Fruit fly (Drosophila melanogaster) whole organism, embryonic: ENCODE measurements around the gene anox.
A peak's percentile ranks its signal among the peaks of the same experiment; 100 is the strongest.

Source experiments
- Abd-B ChIP-seq: fragments of 200-800 bp; sonication (Bioruptor generic); optimal IDR thresholded peaks from 2 replicates; lab custom pipeline; 2018; ENCODE audit warnings: missing biosample characterization, mild to moderate bottlenecking, missing genetic modification characterization, moderate library complexity
- Adf1 ChIP-seq: fragments of 200-800 bp; sonication (Bioruptor generic); IDR thresholded peaks from 2 replicates; pipeline ENCODE4 v1.3.6; 2022; ENCODE audit warnings: missing biosample characterization, missing genetic modification characterization
- CG10462 ChIP-seq: fragments of 200-800 bp; sonication (Bioruptor generic); optimal IDR thresholded peaks from 2 replicates; lab custom pipeline; 2016; ENCODE audit warnings: missing biosample characterization, missing genetic modification characterization
- CG10654 ChIP-seq: fragments of 200-800 bp; sonication (Bioruptor generic); optimal IDR thresholded peaks from 2 replicates; lab custom pipeline; 2016; ENCODE audit warnings: missing biosample characterization, missing genetic modification characterization
- CG11247 ChIP-seq: fragments of 200-800 bp; sonication (Bioruptor generic); IDR thresholded peaks from 2 replicates; pipeline ENCODE4 v1.3.6; 2022; ENCODE audit warnings: missing biosample characterization, missing genetic modification characterization
- CG12769 ChIP-seq: fragments of 200-800 bp; sonication (Bioruptor generic); optimal IDR thresholded peaks from 2 replicates; lab custom pipeline; 2019; ENCODE audit warnings: missing biosample characterization, mild to moderate bottlenecking, missing genetic modification characterization, moderate library complexity
- CG15601 ChIP-seq: fragments of 200-800 bp; sonication (Bioruptor generic); optimal IDR thresholded peaks from 3 replicates; lab custom pipeline; 2019; ENCODE audit warnings: missing biosample characterization, mild to moderate bottlenecking, missing genetic modification characterization, moderate library complexity
- CG17829 ChIP-seq: fragments of 200-800 bp; optimal IDR thresholded peaks from 2 replicates; lab custom pipeline; 2019; ENCODE audit warnings: missing biosample characterization, mild to moderate bottlenecking, missing genetic modification characterization, moderate library complexity
- CG1792 ChIP-seq: fragments of 200-800 bp; sonication (Bioruptor generic); optimal IDR thresholded peaks from 2 replicates; lab custom pipeline; 2016; ENCODE audit warnings: missing biosample characterization, missing genetic modification characterization
- CG18476 ChIP-seq: fragments of 200-800 bp; sonication (Bioruptor generic); optimal IDR thresholded peaks from 2 replicates; lab custom pipeline; 2016; ENCODE audit warnings: missing biosample characterization, mild to moderate bottlenecking, missing genetic modification characterization
- CG2199 ChIP-seq: fragments of 200-800 bp; sonication (Bioruptor generic); IDR thresholded peaks from 3 replicates; pipeline ENCODE4 v1.3.6; 2022; ENCODE audit warnings: missing biosample characterization, missing genetic modification characterization
- CG30403 ChIP-seq: fragments of 200-800 bp; sonication (Bioruptor generic); optimal IDR thresholded peaks from 3 replicates; lab custom pipeline; 2016; ENCODE audit warnings: missing biosample characterization, missing genetic modification characterization
- CG31441 ChIP-seq: fragments of 200-800 bp; sonication (Bioruptor generic); IDR thresholded peaks from 2 replicates; pipeline ENCODE4 v1.3.6; 2022; ENCODE audit warnings: missing biosample characterization, missing genetic modification characterization
- CG33557 ChIP-seq: fragments of 200-800 bp; sonication (Bioruptor generic); optimal IDR thresholded peaks from 2 replicates; lab custom pipeline; 2019; ENCODE audit warnings: missing biosample characterization, mild to moderate bottlenecking, missing genetic modification characterization, moderate library complexity
- CG6854 ChIP-seq: fragments of 200-800 bp; sonication (Bioruptor generic); optimal IDR thresholded peaks from 3 replicates; lab custom pipeline; 2017; ENCODE audit warnings: missing biosample characterization, mild to moderate bottlenecking, missing genetic modification characterization
- CG7786 ChIP-seq: fragments of 200-800 bp; sonication (Bioruptor generic); optimal IDR thresholded peaks from 2 replicates; lab custom pipeline; 2016; ENCODE audit warnings: missing biosample characterization, missing genetic modification characterization
- CG7987 ChIP-seq: fragments of 200-800 bp; sonication (Bioruptor generic); optimal IDR thresholded peaks from 2 replicates; lab custom pipeline; 2018; ENCODE audit warnings: missing biosample characterization, mild to moderate bottlenecking, missing genetic modification characterization, moderate library complexity
- CG8089 ChIP-seq: fragments of 200-800 bp; sonication (Bioruptor generic); optimal IDR thresholded peaks from 3 replicates; lab custom pipeline; 2016; ENCODE audit warnings: missing biosample characterization, missing genetic modification characterization
- Dbx ChIP-seq: fragments of 200-800 bp; sonication (Bioruptor generic); IDR thresholded peaks from 3 replicates; pipeline ENCODE4 v1.3.6; 2022; ENCODE audit warnings: missing biosample characterization, missing genetic modification characterization
- Dip2 ChIP-seq: fragments of 200-800 bp; sonication (Bioruptor generic); IDR thresholded peaks from 2 replicates; pipeline ENCODE4 v1.3.6; 2022; ENCODE audit warnings: missing biosample characterization, missing genetic modification characterization
- E2f2 ChIP-seq: fragments of 200-800 bp; sonication (Bioruptor generic); IDR thresholded peaks from 2 replicates; pipeline ENCODE4 v1.3.6; 2022; ENCODE audit warnings: missing biosample characterization, missing genetic modification characterization
- Fer2 ChIP-seq: fragments of 200-800 bp; sonication (Bioruptor generic); optimal IDR thresholded peaks from 2 replicates; lab custom pipeline; 2018; ENCODE audit warnings: missing biosample characterization, mild to moderate bottlenecking, missing genetic modification characterization, moderate library complexity
- Gsc ChIP-seq: fragments of 200-800 bp; sonication (Bioruptor generic); IDR thresholded peaks from 2 replicates; pipeline ENCODE4 v1.3.6; 2022; ENCODE audit warnings: missing biosample characterization, missing genetic modification characterization
- Hsf ChIP-seq: fragments of 200-800 bp; sonication (Bioruptor generic); optimal IDR thresholded peaks from 3 replicates; lab custom pipeline; 2016; ENCODE audit warnings: missing biosample characterization, missing genetic modification characterization
- Kr ChIP-seq: fragments of 200-800 bp; sonication (Bioruptor generic); optimal IDR thresholded peaks from 2 replicates; lab custom pipeline; 2017; ENCODE audit warnings: missing biosample characterization, mild to moderate bottlenecking, missing genetic modification characterization
- MBD-R2 ChIP-seq: fragments of 200-800 bp; sonication (Bioruptor generic); IDR thresholded peaks from 2 replicates; pipeline ENCODE4 v1.3.6; 2022; ENCODE audit warnings: missing biosample characterization, missing genetic modification characterization
- NFAT ChIP-seq: fragments of 200-800 bp; sonication (Bioruptor generic); IDR thresholded peaks from 2 replicates; pipeline ENCODE4 v1.3.6; 2022; ENCODE audit warnings: missing biosample characterization, missing genetic modification characterization
- NfI ChIP-seq: fragments of 200-800 bp; sonication (Bioruptor generic); optimal IDR thresholded peaks from 3 replicates; lab custom pipeline; 2018; ENCODE audit warnings: missing biosample characterization, mild to moderate bottlenecking, missing genetic modification characterization, moderate library complexity
- Oaz ChIP-seq: fragments of 200-800 bp; sonication (Bioruptor generic); IDR thresholded peaks from 2 replicates; pipeline ENCODE4 v1.3.6; 2022; ENCODE audit warnings: missing biosample characterization, missing genetic modification characterization
- Rfx ChIP-seq: fragments of 200-800 bp; sonication (Bioruptor generic); IDR thresholded peaks from 2 replicates; pipeline ENCODE4 v1.3.6; 2022; ENCODE audit warnings: missing biosample characterization, missing genetic modification characterization
- Sox100B ChIP-seq: fragments of 200-800 bp; sonication (Bioruptor generic); optimal IDR thresholded peaks from 3 replicates; lab custom pipeline; 2018; ENCODE audit warnings: missing biosample characterization, mild to moderate bottlenecking, missing genetic modification characterization
- ab ChIP-seq: fragments of 200-800 bp; sonication (Bioruptor generic); optimal IDR thresholded peaks from 2 replicates; lab custom pipeline; 2016; ENCODE audit warnings: missing biosample characterization, missing genetic modification characterization
- ac ChIP-seq: fragments of 200-800 bp; sonication (Bioruptor generic); optimal IDR thresholded peaks from 3 replicates; lab custom pipeline; 2017; ENCODE audit warnings: missing biosample characterization, mild to moderate bottlenecking, missing genetic modification characterization
- amos ChIP-seq: fragments of 200-800 bp; sonication (Bioruptor generic); IDR thresholded peaks from 2 replicates; pipeline ENCODE4 v1.3.6; 2022; ENCODE audit warnings: missing biosample characterization, missing genetic modification characterization; ENCODE audit not compliant: partially characterized antibody
- bigmax ChIP-seq: fragments of 200-800 bp; sonication (Bioruptor generic); optimal IDR thresholded peaks from 2 replicates; lab custom pipeline; 2018; ENCODE audit warnings: missing biosample characterization, mild to moderate bottlenecking, missing genetic modification characterization
- br ChIP-seq: fragments of >200 bp; optimal IDR thresholded peaks from 2 replicates; lab custom pipeline; 2017
- btn ChIP-seq: fragments of 200-800 bp; sonication (Bioruptor generic); optimal IDR thresholded peaks from 2 replicates; lab custom pipeline; 2016; ENCODE audit warnings: missing biosample characterization, missing genetic modification characterization
- caup ChIP-seq: fragments of 200-800 bp; sonication (Bioruptor generic); optimal IDR thresholded peaks from 3 replicates; lab custom pipeline; 2017; ENCODE audit warnings: missing biosample characterization, mild to moderate bottlenecking, missing genetic modification characterization, moderate library complexity; ENCODE audit not compliant: severe bottlenecking
- chm ChIP-seq: fragments of 200-800 bp; sonication (Bioruptor generic); IDR thresholded peaks from 2 replicates; pipeline ENCODE4 v1.3.6; 2022; ENCODE audit warnings: missing biosample characterization, missing genetic modification characterization
- dati ChIP-seq: fragments of 200-800 bp; sonication (Bioruptor generic); IDR thresholded peaks from 2 replicates; pipeline ENCODE4 v1.3.6; 2022; ENCODE audit warnings: missing biosample characterization, missing genetic modification characterization
- eve ChIP-seq, 2 experiments: fragments of >200 bp; optimal IDR thresholded peaks; 2 replicates each; lab custom pipeline; 2017; ENCODE audit warnings: missing biosample characterization in 2 of 2, missing genetic modification characterization in 2 of 2
- eyg ChIP-seq: fragments of 200-800 bp; sonication (Bioruptor generic); optimal IDR thresholded peaks from 3 replicates; lab custom pipeline; 2016; ENCODE audit warnings: missing biosample characterization, missing genetic modification characterization
- fd3F ChIP-seq: fragments of 200-800 bp; sonication (Bioruptor generic); optimal IDR thresholded peaks from 2 replicates; lab custom pipeline; 2018; ENCODE audit warnings: missing biosample characterization, mild to moderate bottlenecking, missing genetic modification characterization, moderate library complexity
- ftz-f1 ChIP-seq: fragments of 200-800 bp; sonication (Bioruptor generic); optimal IDR thresholded peaks from 2 replicates; lab custom pipeline; 2016; ENCODE audit warnings: missing biosample characterization, missing genetic modification characterization
- knrl ChIP-seq: fragments of 200-800 bp; sonication (Bioruptor generic); IDR thresholded peaks from 3 replicates; pipeline ENCODE4 v1.3.6; 2022; ENCODE audit warnings: missing biosample characterization, missing genetic modification characterization; ENCODE audit not compliant: partially characterized antibody
- otp ChIP-seq: fragments of 200-800 bp; sonication (Bioruptor generic); IDR thresholded peaks from 3 replicates; pipeline ENCODE4, ENCODE4 v1.3.6; 2022; ENCODE audit warnings: missing biosample characterization, missing genetic modification characterization
- repo ChIP-seq: fragments of 200-800 bp; sonication (Bioruptor generic); optimal IDR thresholded peaks from 2 replicates; lab custom pipeline; 2016; ENCODE audit warnings: missing biosample characterization, missing genetic modification characterization
- slp2 ChIP-seq: fragments of 200-800 bp; sonication (Bioruptor generic); optimal IDR thresholded peaks from 2 replicates; lab custom pipeline; 2016; ENCODE audit warnings: missing biosample characterization, missing genetic modification characterization
- sqz ChIP-seq: fragments of 200-800 bp; sonication (Bioruptor generic); optimal IDR thresholded peaks from 3 replicates; lab custom pipeline; 2018; ENCODE audit warnings: missing biosample characterization, mild to moderate bottlenecking, missing genetic modification characterization
- ssp ChIP-seq: fragments of 200-800 bp; sonication (Bioruptor generic); IDR thresholded peaks from 2 replicates; pipeline ENCODE4 v1.3.6; 2022; ENCODE audit warnings: missing biosample characterization, missing genetic modification characterization
- stc ChIP-seq: fragments of 200-800 bp; sonication (Bioruptor generic); IDR thresholded peaks from 2 replicates; pipeline ENCODE4 v1.3.6; 2022; ENCODE audit warnings: missing biosample characterization, missing genetic modification characterization
- usp ChIP-seq: fragments of >200 bp; optimal IDR thresholded peaks from 2 replicates; lab custom pipeline; 2017; ENCODE audit warnings: missing biosample characterization, missing genetic modification characterization

anox gene

DNA sequence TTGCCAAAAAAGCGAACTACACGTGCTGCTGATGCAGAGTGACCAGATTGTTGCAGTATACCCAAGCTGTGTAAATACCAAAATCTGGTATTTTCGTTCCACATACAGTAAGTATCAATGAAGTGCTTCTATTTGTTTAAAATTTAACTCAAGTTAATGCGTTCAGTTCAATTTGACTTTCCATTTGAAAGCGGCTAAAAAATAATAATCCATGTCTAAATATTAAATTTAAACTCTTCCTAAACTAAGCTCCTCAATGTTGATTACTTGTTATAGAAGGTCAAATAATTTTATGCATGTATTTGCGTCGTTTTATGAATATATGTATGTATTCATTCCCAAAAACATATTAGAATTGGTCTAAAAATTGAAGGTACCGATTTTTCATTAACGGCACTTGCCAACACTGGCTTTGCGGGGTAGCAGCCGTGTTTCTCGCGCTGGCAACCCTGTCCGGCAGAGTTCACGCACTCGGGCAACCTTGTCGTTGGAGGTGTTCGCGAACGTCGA lies 30.8 kb upstream of the anox start, which contains the start of the genes peng and sol (continued):
- TF ChIP-seq CG33557 (GFP tag; lab: Kevin White, UChicago) (peak; percentile 62), ftz-f1 (GFP tag; lab: Kevin White, UChicago) (peak; percentile 49), NfI (GFP tag; lab: Kevin White, UChicago) (peak; percentile 69), Abd-B (GFP tag; lab: Kevin White, UChicago) (peak; percentile 72), sqz (GFP tag; lab: Kevin White, UChicago) (no peak), btn (peak; percentile 52), otp (GFP tag; lab: Robert Waterston, UW) (no peak), Kr (GFP tag; lab: Kevin White, UChicago) (no peak), CG1792 (GFP tag; lab: Kevin White, UChicago) (peak; percentile 14), CG6854 (GFP tag; lab: Kevin White, UChicago) (peak; percentile 38), CG12769 (tag; lab: Kevin White, UChicago) (no peak), CG30403 (GFP tag; lab: Kevin White, UChicago) (peak; percentile 87), eve (GFP tag; optimal IDR thresholded peaks at IDR 0.05; lab: Kevin White, UChicago) (no peak), CG10654 (GFP tag; lab: Kevin White, UChicago) (peak; percentile 61), Adf1 (GFP tag; lab: Robert Waterston, UW) (peak; percentile 13; the same call in 1 of the 2 replicates), Dip2 (GFP tag; lab: Robert Waterston, UW) (no peak), Gsc (GFP tag; lab: Robert Waterston, UW) (no peak), Sox100B (no peak), CG7786 (peak; percentile 72), ac (GFP tag; lab: Kevin White, UChicago) (no peak), dati (GFP tag; lab: Robert Waterston, UW) (no peak), bigmax (GFP tag; lab: Kevin White, UChicago) (no peak), CG15601 (tag; lab: Kevin White, UChicago) (peak; percentile 65), CG11247 (peak; percentile 64; the same call in 1 of the 2 replicates), CG17829 (peak; percentile 54), amos (GFP tag; lab: Robert Waterston, UW) (peak; percentile 35; the same call in 1 of the 2 replicates), ssp (GFP tag; lab: Robert Waterston, UW) (peak; percentile 51; the same call in 1 of the 2 replicates), Hsf (GFP tag; lab: Kevin White, UChicago) (peak; percentile 88), knrl (GFP tag; lab: Robert Waterston, UW) (no peak), chm (GFP tag; lab: Robert Waterston, UW) (no peak), CG31441 (peak; percentile 71; the same call in 1 of the 2 replicates), CG8089 (GFP tag; lab: Kevin White, UChicago) (peak; percentile 31), br (no peak), slp2 (peak; percentile 43), CG2199 (GFP tag; lab: Robert Waterston, UW) (no peak), CG7987 (GFP tag; lab: Kevin White, UChicago) (peak; percentile 15), Dbx (no peak), E2f2 (GFP tag; lab: Robert Waterston, UW) (peak; percentile 46), CG18476 (GFP tag; lab: Kevin White, UChicago) (peak; percentile 69), fd3F (GFP tag; lab: Kevin White, UChicago) (peak; percentile 44), caup (GFP tag; lab: Kevin White, UChicago) (peak; percentile 56), NFAT (GFP tag; lab: Robert Waterston, UW) (no peak), ab (GFP tag; lab: Kevin White, UChicago) (peak; percentile 15), eyg (GFP tag; lab: Kevin White, UChicago) (peak; percentile 36), Rfx (GFP tag; lab: Robert Waterston, UW) (peak; percentile 71), repo (GFP tag; lab: Kevin White, UChicago) (no peak), Fer2 (tag; lab: Kevin White, UChicago) (peak; percentile 49), usp (no peak), CG10462 (GFP tag; lab: Kevin White, UChicago) (peak; percentile 79), MBD-R2 (GFP tag; lab: Robert Waterston, UW) (no peak; the same call in 1 of the 2 replicates), Oaz (GFP tag; lab: Robert Waterston, UW) (peak; percentile 54), stc (GFP tag; lab: Robert Waterston, UW) (0 out of 2 replicates have a peak, but pooled peaks have one; percentile 36)
